Worm (Caenorhabditis elegans) whole organism, young adult: ENCODE measurements around the gene F26A1.19.

Experiments used
- ccch-3 ChIP-seq: fragments of 200-800 bp; sonication (Bioruptor generic); optimal IDR thresholded peaks from 2 replicates; lab custom pipeline; 2018; ENCODE audit warnings: mild to moderate bottlenecking, missing genetic modification characterization, missing compliant biosample characterization
- pha-4 ChIP-seq: fragments of 150-350 bp; sonication (generic microtip); optimal IDR thresholded peaks from 2 replicates; lab custom pipeline; 2014; ENCODE audit warnings: missing biosample characterization, missing genetic modification reagents, missing genetic modification characterization
- ztf-28 ChIP-seq: fragments of 200-800 bp; sonication (Bioruptor generic); IDR thresholded peaks from 2 replicates; pipeline ENCODE4 v1.3.6; 2022; ENCODE audit warnings: missing genetic modification reagents, missing genetic modification characterization, missing compliant biosample characterization

DNA sequence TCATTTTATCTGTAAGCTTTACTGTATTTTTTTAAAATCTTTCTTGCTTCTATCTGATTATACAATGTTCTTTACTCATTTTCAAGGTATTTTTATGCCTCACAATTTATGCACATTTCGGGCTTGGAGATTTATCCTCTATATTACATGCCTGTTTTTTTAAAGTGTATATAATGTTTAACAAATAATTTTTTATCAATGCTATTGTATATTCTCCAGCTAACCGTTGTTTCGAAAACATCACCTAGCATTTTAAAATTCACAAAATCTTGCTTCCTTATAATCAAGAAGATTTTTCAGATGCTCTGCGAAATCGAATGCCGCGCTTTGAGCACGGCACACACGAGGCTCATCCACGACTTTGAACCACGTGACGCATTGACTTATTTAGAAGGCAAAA lies 14.5 kb downstream of the F26A1.19 start, which contains the start of gene ced-4:
- TF ChIP-seq ccch-3 (GFP tag; lab: Kevin White, UChicago) (no peak), pha-4 (tag; lab: Kevin White, UChicago) (no peak), ztf-28 (GFP tag; lab: Robert Waterston, UW) (no peak)
